Fruit fly (Drosophila melanogaster) whole organism, pupa: ENCODE measurements around the gene dpp.

ENCODE experiments used
- CG10348 ChIP-seq: fragments of 200-800 bp; sonication (Bioruptor generic); IDR thresholded peaks from 2 replicates; pipeline ENCODE4 v1.3.6; 2022; ENCODE audit warnings: missing biosample characterization, missing genetic modification characterization
- CG12605 ChIP-seq: fragments of 200-800 bp; sonication (Bioruptor generic); IDR thresholded peaks from 2 replicates; pipeline ENCODE4 v1.3.6; 2022; ENCODE audit warnings: missing biosample characterization, missing genetic modification characterization
- CG13204 ChIP-seq: fragments of 200-800 bp; sonication (Bioruptor generic); optimal IDR thresholded peaks from 2 replicates; lab custom pipeline; 2018; ENCODE audit warnings: missing biosample characterization, mild to moderate bottlenecking, missing genetic modification characterization, moderate library complexity
- CG14655 ChIP-seq: fragments of 200-800 bp; sonication (Bioruptor generic); optimal IDR thresholded peaks from 3 replicates; lab custom pipeline; 2017; ENCODE audit warnings: mild to moderate bottlenecking, missing biosample characterization, missing genetic modification reagents, missing genetic modification characterization
- CG15710 ChIP-seq: fragments of 200-800 bp; sonication (Bioruptor generic); optimal IDR thresholded peaks from 2 replicates; lab custom pipeline; 2018; ENCODE audit warnings: missing biosample characterization, mild to moderate bottlenecking, missing genetic modification characterization, moderate library complexity
- CG17806 ChIP-seq: fragments of 200-800 bp; sonication (Bioruptor generic); optimal IDR thresholded peaks from 2 replicates; lab custom pipeline; 2018; ENCODE audit warnings: missing biosample characterization, mild to moderate bottlenecking, missing genetic modification characterization, moderate library complexity
- CG32121 ChIP-seq: fragments of 200-800 bp; sonication (Bioruptor generic); IDR thresholded peaks from 2 replicates; pipeline ENCODE4 v1.3.6; 2022; ENCODE audit warnings: missing biosample characterization, missing genetic modification characterization
- CG34367 ChIP-seq: fragments of 200-800 bp; sonication (Bioruptor generic); optimal IDR thresholded peaks from 2 replicates; lab custom pipeline; 2018; ENCODE audit warnings: missing biosample characterization, mild to moderate bottlenecking, missing genetic modification characterization
- CG4496 ChIP-seq: fragments of 200-800 bp; sonication (Bioruptor generic); IDR thresholded peaks from 3 replicates; pipeline ENCODE4 v1.3.6; 2022; ENCODE audit warnings: missing biosample characterization, missing genetic modification characterization
- CG8159 ChIP-seq: fragments of 200-800 bp; sonication (Bioruptor generic); optimal IDR thresholded peaks from 3 replicates; lab custom pipeline; 2018; ENCODE audit warnings: missing biosample characterization, mild to moderate bottlenecking, missing genetic modification characterization, moderate library complexity
- CG8301 ChIP-seq: fragments of 200-800 bp; sonication (Bioruptor generic); optimal IDR thresholded peaks from 2 replicates; lab custom pipeline; 2018; ENCODE audit warnings: missing biosample characterization, mild to moderate bottlenecking, missing genetic modification characterization
- CG9948 ChIP-seq: fragments of 200-800 bp; sonication (Bioruptor generic); optimal IDR thresholded peaks from 2 replicates; lab custom pipeline; 2018; ENCODE audit warnings: missing biosample characterization, mild to moderate bottlenecking, missing genetic modification characterization, moderate library complexity
- D1 ChIP-seq: fragments of 200-800 bp; sonication (Bioruptor generic); optimal IDR thresholded peaks from 2 replicates; lab custom pipeline; 2018; ENCODE audit warnings: missing biosample characterization, mild to moderate bottlenecking, missing genetic modification characterization, moderate library complexity
- EcR ChIP-seq: fragments of 200-800 bp; sonication (Bioruptor generic); optimal IDR thresholded peaks from 3 replicates; lab custom pipeline; 2019; ENCODE audit warnings: missing biosample characterization, missing genetic modification characterization, mild to moderate bottlenecking, moderate library complexity, missing genetic modification reagents
- Ets98B ChIP-seq: fragments of 200-800 bp; sonication (Bioruptor generic); IDR thresholded peaks from 2 replicates; pipeline ENCODE4 v1.3.6; 2022; ENCODE audit warnings: missing biosample characterization, missing genetic modification characterization
- Pif1A ChIP-seq: fragments of 200-800 bp; sonication (Bioruptor generic); optimal IDR thresholded peaks from 3 replicates; lab custom pipeline; 2016; ENCODE audit warnings: missing biosample characterization, missing genetic modification characterization
- Pif1B ChIP-seq: fragments of 200-800 bp; sonication (Bioruptor generic); optimal IDR thresholded peaks from 3 replicates; lab custom pipeline; 2016; ENCODE audit warnings: missing biosample characterization, missing genetic modification characterization
- Snoo ChIP-seq: fragments of 200-800 bp; sonication (Bioruptor generic); optimal IDR thresholded peaks from 3 replicates; lab custom pipeline; 2017; ENCODE audit warnings: missing biosample characterization, mild to moderate bottlenecking, missing genetic modification characterization, inconsistent platforms
- fd96Ca ChIP-seq: fragments of 200-800 bp; sonication (Bioruptor generic); IDR thresholded peaks from 3 replicates; pipeline ENCODE4 v1.3.6; 2022; ENCODE audit warnings: missing biosample characterization, missing genetic modification characterization
- gl ChIP-seq: fragments of 200-800 bp; sonication (Bioruptor generic); optimal IDR thresholded peaks from 2 replicates; lab custom pipeline; 2018; ENCODE audit warnings: missing biosample characterization, mild to moderate bottlenecking, missing genetic modification characterization
- rn ChIP-seq: fragments of 200-800 bp; sonication (Bioruptor generic); IDR thresholded peaks from 2 replicates; pipeline ENCODE4 v1.3.6; 2022; ENCODE audit warnings: missing biosample characterization, missing genetic modification characterization

dpp gene

dm6 chr2L:2432809-2433493 is 4.8 kb downstream of the dpp start:
- TF ChIP-seq CG4496 (GFP tag; lab: Robert Waterston, UW) (peak; percentile 64; the same call in 2 of the 3 replicates), CG17806 (tag; lab: Kevin White, UChicago) (peak; percentile 78), D1 (tag; lab: Kevin White, UChicago) (peak; percentile 59), CG10348 (GFP tag; lab: Robert Waterston, UW) (no peak), CG15710 (tag; lab: Kevin White, UChicago) (peak; percentile 88), Snoo (tag; lab: Kevin White, UChicago) (peak; percentile 9), EcR (GFP tag; lab: Kevin White, UChicago) (peak; percentile 29), Pif1A (GFP tag; lab: Kevin White, UChicago) (peak; percentile 59), CG13204 (no peak), fd96Ca (GFP tag; lab: Robert Waterston, UW) (no peak), CG8159 (peak; percentile 84), CG34367 (tag; lab: Kevin White, UChicago) (peak; percentile 74), CG14655 (GFP tag; lab: Kevin White, UChicago) (peak; percentile 64), CG9948 (tag; lab: Kevin White, UChicago) (peak; percentile 81), gl (no peak), CG32121 (GFP tag; lab: Robert Waterston, UW) (0 out of 2 replicates have a peak, but pooled peaks have one; percentile 37), Ets98B (no peak; the same call in 1 of the 2 replicates), CG8301 (tag; lab: Kevin White, UChicago) (peak; percentile 61), rn (GFP tag; lab: Robert Waterston, UW) (no peak), Pif1B (peak; percentile 65)
- TF ChIP-seq, all 21 proteins: peak for 14

dm6 chr2L:2433494-2434054 is 5.4 kb downstream of the dpp start:
- TF ChIP-seq Ets98B (peak; percentile 98), CG13204 (peak; percentile 98), CG14655 (GFP tag; lab: Kevin White, UChicago) (peak; percentile 98), CG8159 (peak; percentile 99), gl (peak; percentile 98), Snoo (tag; lab: Kevin White, UChicago) (peak; percentile 90), CG15710 (tag; lab: Kevin White, UChicago) (peak; percentile 99), CG12605 (GFP tag; lab: Robert Waterston, UW) (peak; percentile 97), CG10348 (GFP tag; lab: Robert Waterston, UW) (peak; percentile 93), CG8301 (tag; lab: Kevin White, UChicago) (peak; percentile 98), CG4496 (GFP tag; lab: Robert Waterston, UW) (peak; percentile 99), D1 (tag; lab: Kevin White, UChicago) (peak; percentile 97), CG9948 (tag; lab: Kevin White, UChicago) (peak; percentile 99), CG32121 (GFP tag; lab: Robert Waterston, UW) (peak; percentile 97), EcR (GFP tag; lab: Kevin White, UChicago) (peak; percentile 69), CG17806 (tag; lab: Kevin White, UChicago) (peak; percentile 99), Pif1B (peak; percentile 97), Pif1A (GFP tag; lab: Kevin White, UChicago) (peak; percentile 99), CG34367 (tag; lab: Kevin White, UChicago) (peak; percentile 99), fd96Ca (GFP tag; lab: Robert Waterston, UW) (peak; percentile 98), rn (GFP tag; lab: Robert Waterston, UW) (peak; percentile 96)
- TF ChIP-seq, all 21 proteins: peak for 21

- TF ChIP-seq D1 (tag; lab: Kevin White, UChicago) (no peak), CG4496 (GFP tag; lab: Robert Waterston, UW) (no peak), CG15710 (tag; lab: Kevin White, UChicago) (no peak), CG32121 (GFP tag; lab: Robert Waterston, UW) (0 out of 2 replicates have a peak, but pooled peaks have one; percentile 15), CG8159 (no peak), rn (GFP tag; lab: Robert Waterston, UW) (no peak), fd96Ca (GFP tag; lab: Robert Waterston, UW) (peak; percentile 39; the same call in 2 of the 3 replicates), CG12605 (GFP tag; lab: Robert Waterston, UW) (no peak), Pif1A (GFP tag; lab: Kevin White, UChicago) (peak; percentile 18), CG10348 (GFP tag; lab: Robert Waterston, UW) (no peak), EcR (GFP tag; lab: Kevin White, UChicago) (no peak), CG34367 (tag; lab: Kevin White, UChicago) (peak; percentile 3), CG13204 (no peak), Snoo (tag; lab: Kevin White, UChicago) (no peak), Ets98B (peak; percentile 24; the same call in 1 of the 2 replicates), CG14655 (GFP tag; lab: Kevin White, UChicago) (peak; percentile 35), CG8301 (tag; lab: Kevin White, UChicago) (peak; percentile 27), CG9948 (tag; lab: Kevin White, UChicago) (no peak), gl (no peak), Pif1B (no peak), CG17806 (tag; lab: Kevin White, UChicago) (no peak)
- TF ChIP-seq, all 21 proteins: peak for 7
Observed at dm6 chr2L:2434222-2434621, 6.0 kb downstream of the dpp start.

- peak; percentile 36 for TF ChIP-seq CG9948 (tag; lab: Kevin White, UChicago)
- peak; percentile 61 for TF ChIP-seq CG15710 (tag; lab: Kevin White, UChicago)
- peak; percentile 40 for TF ChIP-seq CG34367 (tag; lab: Kevin White, UChicago)
- TF ChIP-seq CG8159: peak; percentile 62
- TF ChIP-seq CG17806 (tag; lab: Kevin White, UChicago): peak; percentile 40
- TF ChIP-seq Ets98B: no peak
- TF ChIP-seq, all 21 proteins: peak for 5
Observed at dm6 chr2L:2436258-2436657, 8.1 kb downstream of the dpp start.
